Worm (Caenorhabditis elegans) whole organism, mixed stage, embryonic: ENCODE data around the gene T21C9.6.

ENCODE experiments used
- M03D4.4 ChIP-seq: sonication (generic microtip); optimal IDR thresholded peaks from 2 replicates; lab custom pipeline; 2017; ENCODE audit warnings: mild to moderate bottlenecking, missing genetic modification characterization, missing compliant biosample characterization
- blmp-1 ChIP-seq: fragments of 150-350 bp; optimal IDR thresholded peaks from 2 replicates; lab custom pipeline; 2014; ENCODE audit warnings: missing biosample characterization, missing genetic modification characterization
- ceh-39 ChIP-seq: fragments of 150-350 bp; optimal IDR thresholded peaks from 2 replicates; lab custom pipeline; 2014; ENCODE audit warnings: missing biosample characterization, missing genetic modification characterization
- ceh-43 ChIP-seq: fragments of 200-800 bp; sonication (Bioruptor generic); optimal IDR thresholded peaks from 2 replicates; lab custom pipeline; 2018; ENCODE audit warnings: mild to moderate bottlenecking, missing genetic modification characterization, moderate library complexity, missing compliant biosample characterization
- ceh-83 ChIP-seq: fragments of 200-800 bp; sonication (Bioruptor generic); optimal IDR thresholded peaks from 2 replicates; lab custom pipeline; 2018; ENCODE audit warnings: mild to moderate bottlenecking, missing genetic modification characterization, missing compliant biosample characterization
- cnd-1 ChIP-seq: fragments of 200-800 bp; sonication (Bioruptor generic); optimal IDR thresholded peaks from 2 replicates; lab custom pipeline; 2018; ENCODE audit warnings: mild to moderate bottlenecking, missing genetic modification characterization, missing compliant biosample characterization
- drap-1 ChIP-seq: fragments of 200-800 bp; sonication (Bioruptor generic); optimal IDR thresholded peaks from 3 replicates; lab custom pipeline; 2018; ENCODE audit warnings: mild to moderate bottlenecking, missing genetic modification characterization, missing compliant biosample characterization
- elt-1 ChIP-seq: sonication (generic microtip); optimal IDR thresholded peaks from 2 replicates; lab custom pipeline; 2017; ENCODE audit warnings: missing genetic modification characterization, mild to moderate bottlenecking, missing compliant biosample characterization, antibody characterized with exemption, moderate library complexity, borderline replicate concordance; ENCODE audit not compliant: insufficient read depth
- elt-3 ChIP-seq: fragments of 150-350 bp; optimal IDR thresholded peaks from 2 replicates; lab custom pipeline; 2014; ENCODE audit warnings: missing biosample characterization, missing genetic modification characterization
- flh-1 ChIP-seq: fragments of 200-800 bp; sonication (Bioruptor generic); optimal IDR thresholded peaks from 2 replicates; lab custom pipeline; 2018; ENCODE audit warnings: mild to moderate bottlenecking, missing genetic modification characterization, moderate library complexity, missing compliant biosample characterization
- ham-2 ChIP-seq: fragments of 200-800 bp; sonication (Bioruptor generic); optimal IDR thresholded peaks from 2 replicates; lab custom pipeline; 2018; ENCODE audit warnings: mild to moderate bottlenecking, missing genetic modification characterization, missing compliant biosample characterization
- lin-13 ChIP-seq: fragments of 150-350 bp; optimal IDR thresholded peaks from 2 replicates; lab custom pipeline; 2014; ENCODE audit warnings: missing biosample characterization, missing genetic modification characterization
- lin-32 ChIP-seq: fragments of 200-800 bp; sonication (Bioruptor generic); optimal IDR thresholded peaks from 2 replicates; lab custom pipeline; 2018; ENCODE audit warnings: mild to moderate bottlenecking, missing genetic modification characterization, missing compliant biosample characterization
- lsy-2 ChIP-seq: fragments of 150-350 bp; optimal IDR thresholded peaks from 2 replicates; lab custom pipeline; 2014; ENCODE audit warnings: missing biosample characterization, missing genetic modification characterization
- mep-1 ChIP-seq: fragments of 150-350 bp; optimal IDR thresholded peaks from 2 replicates; lab custom pipeline; 2017; ENCODE audit warnings: missing biosample characterization, missing genetic modification reagents, missing genetic modification characterization, inconsistent platforms
- mls-2 ChIP-seq: sonication (generic microtip); optimal IDR thresholded peaks from 2 replicates; lab custom pipeline; 2016; ENCODE audit warnings: mild to moderate bottlenecking, missing genetic modification characterization, moderate library complexity, missing compliant biosample characterization
- nhr-12 ChIP-seq: fragments of 150-350 bp; optimal IDR thresholded peaks from 2 replicates; lab custom pipeline; 2014; ENCODE audit warnings: missing biosample characterization, missing genetic modification characterization
- nhr-2 ChIP-seq: fragments of 150-350 bp; optimal IDR thresholded peaks from 2 replicates; lab custom pipeline; 2014; ENCODE audit warnings: missing biosample characterization, missing genetic modification characterization
- nhr-237 ChIP-seq: fragments of 150-350 bp; optimal IDR thresholded peaks from 2 replicates; lab custom pipeline; 2014; ENCODE audit warnings: missing biosample characterization, missing genetic modification characterization
- nhr-28 ChIP-seq: fragments of 150-350 bp; optimal IDR thresholded peaks from 2 replicates; lab custom pipeline; 2014; ENCODE audit warnings: missing biosample characterization, missing genetic modification characterization
- nhr-76 ChIP-seq: sonication (generic microtip); optimal IDR thresholded peaks from 2 replicates; lab custom pipeline; 2017; ENCODE audit warnings: missing biosample characterization, missing genetic modification characterization
- pha-4 ChIP-seq: fragments of 150-350 bp; optimal IDR thresholded peaks from 2 replicates; lab custom pipeline; 2018; ENCODE audit warnings: missing biosample characterization, missing genetic modification reagents, missing genetic modification characterization
- sem-2 ChIP-seq: fragments of 200-800 bp; sonication (Bioruptor generic); optimal IDR thresholded peaks from 2 replicates; lab custom pipeline; 2018; ENCODE audit warnings: mild to moderate bottlenecking, missing genetic modification characterization, missing compliant biosample characterization
- snpc-4 ChIP-seq: fragments of 150-350 bp; optimal IDR thresholded peaks from 2 replicates; lab custom pipeline; 2014; ENCODE audit warnings: missing biosample characterization, missing genetic modification characterization
- sptf-1 ChIP-seq: sonication (generic microtip); optimal IDR thresholded peaks from 2 replicates; lab custom pipeline; 2017; ENCODE audit warnings: mild to moderate bottlenecking, missing genetic modification characterization, moderate library complexity, missing compliant biosample characterization
- unc-120 ChIP-seq: sonication (generic microtip); optimal IDR thresholded peaks from 2 replicates; lab custom pipeline; 2017; ENCODE audit warnings: missing genetic modification characterization, missing compliant biosample characterization; ENCODE audit not compliant: poor library complexity, severe bottlenecking
- unc-39 ChIP-seq: fragments of 150-350 bp; optimal IDR thresholded peaks from 2 replicates; lab custom pipeline; 2014; ENCODE audit warnings: missing biosample characterization, missing genetic modification characterization
- unc-62 ChIP-seq: fragments of 150-350 bp; optimal IDR thresholded peaks from 2 replicates; lab custom pipeline; 2014; ENCODE audit warnings: missing biosample characterization, missing genetic modification reagents, missing genetic modification characterization
- zip-8 ChIP-seq: fragments of 150-350 bp; optimal IDR thresholded peaks from 2 replicates; lab custom pipeline; 2014; ENCODE audit warnings: missing biosample characterization, missing genetic modification characterization
- ztf-11 ChIP-seq: fragments of 150-350 bp; optimal IDR thresholded peaks from 2 replicates; lab custom pipeline; 2014; ENCODE audit warnings: missing biosample characterization, missing genetic modification characterization

T21C9.6 gene

DNA sequence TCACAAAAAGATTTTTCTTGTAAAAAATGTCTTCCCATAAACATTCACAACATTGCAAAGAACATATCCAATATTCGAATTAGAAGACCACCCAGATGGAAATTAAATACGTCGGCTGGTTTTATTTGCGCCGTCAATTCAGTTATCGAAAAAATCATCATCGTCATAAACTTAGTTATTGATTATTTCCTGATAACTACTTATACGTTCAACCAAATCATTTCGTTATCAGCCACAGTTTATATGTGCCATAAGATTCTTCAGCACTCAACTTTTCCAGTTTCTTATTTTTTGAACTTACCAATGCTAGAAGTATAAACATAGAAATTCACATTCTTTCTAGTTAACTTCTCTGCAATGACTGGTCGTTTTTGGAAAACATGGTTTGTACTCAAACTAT lies 1.0 kb upstream of the T21C9.6 start:
- TF ChIP-seq lin-13 (tag; lab: Kevin White, UChicago) (no peak), ceh-39 (no peak), sem-2 (GFP tag; lab: Kevin White, UChicago) (no peak), lsy-2 (tag; lab: Kevin White, UChicago) (no peak), blmp-1 (no peak)

DNA sequence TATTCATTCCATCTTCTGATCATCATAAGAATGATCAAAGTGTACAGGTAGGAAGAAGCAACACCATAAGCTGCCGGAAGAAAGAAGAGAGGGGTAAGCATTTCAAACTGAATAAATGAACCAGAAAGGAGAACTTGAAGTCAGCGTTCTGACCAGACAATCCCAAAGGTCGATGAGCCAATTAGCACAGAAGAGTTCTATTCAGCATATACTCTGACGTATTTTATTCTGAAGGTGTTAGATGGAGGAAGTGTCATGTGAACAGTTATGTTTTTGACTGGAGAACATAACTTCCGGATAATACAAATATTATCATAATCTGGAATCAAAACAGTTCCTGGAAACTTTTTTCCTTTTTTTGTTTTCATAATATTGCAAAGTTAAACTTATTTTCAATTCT lies 7.0 kb downstream of the T21C9.6 start, which contains the start of gene srg-32:
TSS of gene srg-32 (minus strand) at position 101 of the 400 bp plus-strand sequence.
- TF ChIP-seq blmp-1 (no peak), flh-1 (GFP tag; lab: Kevin White, UChicago) (no peak), zip-8 (no peak), unc-39 (tag; lab: Kevin White, UChicago) (no peak), snpc-4 (tag; lab: Kevin White, UChicago) (no peak), unc-62 (GFP tag; lab: Kevin White, UChicago) (no peak), ceh-83 (no peak), mls-2 (no peak), elt-1 (no peak)
- TF ChIP-seq, all 35 proteins: peak for 0

DNA sequence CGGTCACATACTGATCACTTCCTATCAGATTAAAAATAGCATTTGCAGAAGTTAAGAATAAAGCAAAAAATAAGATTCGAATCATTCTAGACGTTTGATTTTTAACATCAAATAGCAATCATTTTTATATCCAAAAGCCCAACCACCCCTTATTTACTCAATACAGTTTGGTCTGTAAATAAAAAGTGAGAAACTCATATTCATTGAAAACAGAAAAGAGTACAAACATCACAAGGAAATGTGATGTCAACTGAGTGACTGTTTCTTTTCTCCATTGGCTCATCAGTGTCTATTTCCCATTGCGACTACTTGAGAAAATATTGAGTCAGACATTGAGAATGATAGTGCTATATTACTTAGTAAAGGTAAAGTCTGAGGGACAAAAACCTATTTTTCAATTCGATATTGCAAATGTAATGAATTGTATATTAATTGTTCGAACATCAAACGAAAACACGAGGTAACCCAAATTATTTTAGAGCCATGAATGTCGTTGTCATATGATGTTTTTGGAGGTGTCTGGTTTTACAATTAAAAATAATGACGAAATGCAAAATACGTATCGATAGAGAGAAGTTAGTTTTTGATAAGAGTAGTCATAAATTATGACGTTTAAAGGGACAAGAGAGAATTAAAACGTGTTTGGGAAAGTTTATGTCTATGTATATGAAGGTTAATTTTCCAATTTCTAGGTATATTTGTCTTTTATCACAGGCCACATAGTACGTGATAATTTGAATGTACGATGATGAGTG lies 8.3 kb downstream of the T21C9.6 start, which contains the start of gene ttr-23:
TSS of gene ttr-23 (minus strand) at position 87 of the 755 bp plus-strand sequence.
- TF ChIP-seq unc-120 (no peak), nhr-28 (no peak), ceh-83 (no peak), unc-39 (tag; lab: Kevin White, UChicago) (no peak), M03D4.4 (no peak)

DNA sequence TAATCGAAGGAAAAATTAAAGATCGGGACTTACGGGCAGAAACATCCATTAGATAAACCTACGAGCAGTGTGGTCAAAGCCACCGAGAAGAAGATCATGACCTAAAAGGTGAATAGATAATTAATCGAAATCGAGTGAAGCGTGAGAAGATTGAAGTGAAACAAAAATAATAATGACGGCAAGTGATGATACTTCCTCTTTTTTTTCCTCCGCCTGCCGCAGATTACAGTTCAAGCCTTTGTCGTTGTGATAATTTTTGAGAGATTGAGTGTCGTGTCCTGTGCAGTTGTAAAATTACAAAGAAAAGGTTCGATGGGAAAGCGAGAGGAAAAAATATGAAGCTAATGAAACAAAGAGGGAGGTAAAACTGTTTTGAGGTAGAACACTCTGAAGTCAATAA lies 10.8 kb downstream of the T21C9.6 start, which contains the start of gene T21C9.9:
TSS of gene T21C9.9 (minus strand) at position 101 of the 400 bp plus-strand sequence.
- no peak for TF ChIP-seq mls-2
- TF ChIP-seq nhr-28 = no peak
- no peak for TF ChIP-seq ceh-39
- TF ChIP-seq nhr-76 = no peak
- no peak for TF ChIP-seq M03D4.4
- TF ChIP-seq nhr-12 = no peak
- no peak for TF ChIP-seq pha-4 (tag; lab: Kevin White, UChicago)

DNA sequence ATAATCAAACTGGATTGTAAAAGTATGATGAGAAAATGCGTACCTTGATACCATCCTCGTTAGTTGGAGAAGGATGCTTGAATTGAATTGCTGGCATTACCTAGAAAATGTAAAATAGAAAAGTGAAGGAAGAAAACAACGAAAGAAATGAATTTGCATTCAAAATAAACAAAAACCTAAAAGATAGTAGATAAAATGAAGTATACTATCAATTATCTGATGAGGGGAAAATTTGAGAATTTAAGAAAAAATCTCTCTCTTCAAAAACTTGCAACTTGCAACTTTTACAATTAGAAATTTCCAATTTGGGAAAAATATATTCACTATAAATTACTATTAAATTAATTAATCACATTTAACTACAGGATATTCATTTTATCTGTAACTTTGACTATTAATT lies 13.1 kb downstream of the T21C9.6 start, which contains the start of gene T21C9.11:
TSS of gene T21C9.11 (minus strand) at position 101 of the 400 bp plus-strand sequence.
- no peak for TF ChIP-seq unc-120
- TF ChIP-seq nhr-237 (tag; lab: Kevin White, UChicago) = no peak
- no peak for TF ChIP-seq sem-2 (GFP tag; lab: Kevin White, UChicago)
- no peak for TF ChIP-seq mls-2
- no peak for TF ChIP-seq flh-1 (GFP tag; lab: Kevin White, UChicago)
- no peak for TF ChIP-seq M03D4.4
- TF ChIP-seq nhr-76 = no peak
- TF ChIP-seq pha-4 (tag; lab: Kevin White, UChicago) = no peak
- no peak for TF ChIP-seq elt-3 (tag; lab: Kevin White, UChicago)
- no peak for TF ChIP-seq nhr-12
- no peak for TF ChIP-seq lin-32 (GFP tag; lab: Kevin White, UChicago)
- TF ChIP-seq drap-1 (GFP tag; lab: Kevin White, UChicago) = no peak
- TF ChIP-seq ceh-83 = no peak
- TF ChIP-seq zip-8 = no peak
- TF ChIP-seq ceh-43 (GFP tag; lab: Kevin White, UChicago) = no peak
- no peak for TF ChIP-seq mep-1

DNA sequence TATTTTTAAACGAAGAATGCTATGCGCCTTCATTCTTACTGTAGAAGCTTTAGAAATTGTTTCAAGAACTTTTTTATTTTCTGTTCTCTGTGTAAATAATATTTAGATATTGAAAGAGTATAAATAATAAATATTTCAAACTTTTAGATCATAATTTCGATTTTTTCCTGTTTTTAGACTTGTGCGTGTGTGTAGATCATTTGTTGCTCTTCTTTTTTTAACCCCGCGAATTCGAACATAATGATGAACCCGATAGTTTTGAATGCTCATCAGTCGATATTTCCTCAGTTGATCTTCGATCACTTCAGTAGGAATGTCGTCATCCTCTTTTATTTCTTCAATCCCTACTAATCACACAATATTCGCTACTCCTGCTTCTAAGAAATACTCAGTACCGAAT lies 15.5 kb downstream of the T21C9.6 start, which contains the start of gene T21C9.13:
TSS of gene T21C9.13 (plus strand) at position 33 of the 400 bp plus-strand sequence.
- no peak for TF ChIP-seq sptf-1 (tag; lab: Kevin White, UChicago)
- no peak for TF ChIP-seq pha-4 (tag; lab: Kevin White, UChicago)
- no peak for TF ChIP-seq nhr-2
- TF ChIP-seq cnd-1 (tag; lab: Kevin White, UChicago) = no peak
- no peak for TF ChIP-seq M03D4.4
- TF ChIP-seq unc-62 (GFP tag; lab: Kevin White, UChicago) = no peak
- TF ChIP-seq flh-1 (GFP tag; lab: Kevin White, UChicago) = no peak
- no peak for TF ChIP-seq mls-2
- no peak for TF ChIP-seq nhr-237 (tag; lab: Kevin White, UChicago)
- TF ChIP-seq ztf-11 (tag; lab: Kevin White, UChicago) = no peak
- no peak for TF ChIP-seq blmp-1
- no peak for TF ChIP-seq nhr-28
- TF ChIP-seq ham-2 (GFP tag; lab: Kevin White, UChicago) = no peak
- TF ChIP-seq, all 35 proteins: peak for 0
